Worm (Caenorhabditis elegans) whole organism, early embryonic: Measurements from ENCODE around the gene C06B8.2.

Experiments used
- ama-1 ChIP-seq: fragments of 150-350 bp; optimal IDR thresholded peaks from 2 replicates; lab custom pipeline; 2014
- ceh-36 ChIP-seq: sonication (generic microtip); optimal IDR thresholded peaks from 2 replicates; lab custom pipeline; 2016; ENCODE audit warnings: missing genetic modification characterization, inconsistent platforms, missing compliant biosample characterization
- flt-1 ChIP-seq: fragments of 200-800 bp; sonication (Bioruptor generic); IDR thresholded peaks from 2 replicates; pipeline ENCODE4 v1.3.6; 2022; ENCODE audit warnings: missing genetic modification characterization, missing compliant biosample characterization
- hmbx-1 ChIP-seq: sonication (generic microtip); optimal IDR thresholded peaks from 2 replicates; lab custom pipeline; 2016; ENCODE audit warnings: mild to moderate bottlenecking, missing genetic modification characterization, missing compliant biosample characterization

DNA sequence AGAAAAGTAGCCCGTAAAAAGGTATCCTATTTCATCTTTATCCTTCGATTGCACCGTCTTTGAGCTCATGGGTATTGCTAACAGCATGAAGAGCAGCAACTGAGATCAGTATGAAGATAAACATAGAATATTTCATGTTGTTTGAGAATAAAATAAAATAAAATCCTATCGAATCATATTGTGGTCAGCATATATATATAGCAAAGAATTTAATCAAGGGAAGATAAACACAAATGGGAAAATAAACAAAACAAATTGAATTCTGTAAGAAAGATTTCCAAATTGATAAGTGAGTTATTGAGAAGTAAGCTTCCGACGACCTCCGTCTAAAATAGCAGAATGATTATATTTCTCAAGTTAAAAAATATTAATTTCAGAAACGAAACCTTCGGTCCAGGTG lies 34.8 kb downstream of the C06B8.2 start, which contains the start of gene T26H5.10:
- TF ChIP-seq ceh-36 (tag; lab: Kevin White, UChicago) (no peak), ama-1 (lab: Kevin White, UChicago) (no peak), hmbx-1 (tag; lab: Kevin White, UChicago) (no peak), flt-1 (GFP tag; lab: Robert Waterston, UW) (no peak)
